Worm (Caenorhabditis elegans): ENCODE measurements around the gene C08F11.12.

- no peak for TF ChIP-seq him-1 (tag; optimal IDR thresholded peaks at IDR 0.05)
- no peak for TF ChIP-seq W03F9.2 (tag; optimal IDR thresholded peaks at IDR 0.05)
Measured at ce11 chrIV:13686965-13687425, 35.7 kb upstream of the C08F11.12 start, which contains the start of gene nyn-1.

Measured in whole organism, L4/young adult.